Fruit fly (Drosophila melanogaster): ENCODE results near the gene rux.

rux gene

DNA sequence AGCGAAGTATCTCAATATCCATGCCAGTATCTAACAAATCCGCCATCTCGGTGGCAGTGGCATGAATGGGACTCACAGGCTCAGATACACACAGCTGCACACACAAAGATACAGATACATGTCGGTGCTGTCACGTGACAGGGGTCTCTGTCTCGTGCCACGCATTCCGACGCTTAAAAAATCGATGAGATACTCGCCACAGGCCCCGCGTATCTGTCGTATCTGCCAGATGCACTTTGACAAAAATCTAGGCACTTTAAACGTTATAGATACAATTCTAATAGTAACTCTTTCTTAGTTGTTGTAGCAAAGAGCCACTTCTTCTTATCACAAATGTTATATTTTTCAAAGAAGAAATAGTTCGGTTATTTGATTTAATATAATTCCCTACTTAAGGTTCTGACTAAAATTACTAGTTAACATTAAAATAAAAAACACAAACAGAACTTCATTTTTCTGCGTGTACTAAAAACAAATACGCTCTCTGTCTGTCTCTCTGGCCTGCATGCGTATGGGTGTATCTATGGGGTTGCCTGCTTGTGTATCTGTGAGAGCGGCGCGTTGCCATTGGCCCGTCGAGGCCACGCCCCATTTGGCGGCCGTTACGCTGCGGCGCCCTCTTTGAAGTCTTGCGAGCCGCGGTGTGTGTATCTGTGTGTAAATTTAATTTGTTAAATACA is 36.7 kb downstream of the rux start, which contains the start of gene CG4766 (continued):
- no peak for TF ChIP-seq HLH4C (GFP tag; IDR thresholded peaks at IDR 0.05; ENCODE audit: partially characterized antibody)
- TF ChIP-seq CG3281 (GFP tag; optimal IDR thresholded peaks at IDR 0.05), result peak; percentile 70
- peak; percentile 83 for TF ChIP-seq lilli (GFP tag; optimal IDR thresholded peaks at IDR 0.05)
- 0 out of 2 replicates have a peak, but pooled peaks have one; percentile 30 for TF ChIP-seq CG17612 (GFP tag; IDR thresholded peaks at IDR 0.05)
- no peak for TF ChIP-seq pita (GFP tag; optimal IDR thresholded peaks at IDR 0.05)
- peak; percentile 84 for TF ChIP-seq CG6254 (GFP tag; optimal IDR thresholded peaks at IDR 0.05)
- TF ChIP-seq slbo (GFP tag; IDR thresholded peaks at IDR 0.05), result peak; percentile 80
- peak; percentile 72 for TF ChIP-seq HLH54F (GFP tag; optimal IDR thresholded peaks at IDR 0.05)
- peak; percentile 81 for TF ChIP-seq tgo (GFP tag; IDR thresholded peaks at IDR 0.05)
- no peak for TF ChIP-seq unc-4 (GFP tag; IDR thresholded peaks at IDR 0.05; ENCODE audit: partially characterized antibody)
- TF ChIP-seq bab2 (GFP tag; optimal IDR thresholded peaks at IDR 0.05), result peak; percentile 82
- peak; percentile 74 for TF ChIP-seq CG2875 (GFP tag; optimal IDR thresholded peaks at IDR 0.05)
- TF ChIP-seq CG15514 (GFP tag; optimal IDR thresholded peaks at IDR 0.05), result peak; percentile 29
- TF ChIP-seq Poxn (GFP tag; IDR thresholded peaks at IDR 0.05), result no peak
- TF ChIP-seq gfzf (GFP tag; optimal IDR thresholded peaks at IDR 0.05), result no peak
- TF ChIP-seq CG10209 (GFP tag; optimal IDR thresholded peaks at IDR 0.05), result peak; percentile 87
- TF ChIP-seq Side (GFP tag; optimal IDR thresholded peaks at IDR 0.05), result peak; percentile 84
- peak; percentile 74 for TF ChIP-seq CG12219 (GFP tag; optimal IDR thresholded peaks at IDR 0.05)
- TF ChIP-seq tap (tag; optimal IDR thresholded peaks at IDR 0.05), result peak; percentile 79
- peak; percentile 79 for TF ChIP-seq Hmr (GFP tag; optimal IDR thresholded peaks at IDR 0.05)
- TF ChIP-seq Oaz (GFP tag; IDR thresholded peaks at IDR 0.05), result peak; percentile 43; the same call in 1 of the 2 replicates

DNA sequence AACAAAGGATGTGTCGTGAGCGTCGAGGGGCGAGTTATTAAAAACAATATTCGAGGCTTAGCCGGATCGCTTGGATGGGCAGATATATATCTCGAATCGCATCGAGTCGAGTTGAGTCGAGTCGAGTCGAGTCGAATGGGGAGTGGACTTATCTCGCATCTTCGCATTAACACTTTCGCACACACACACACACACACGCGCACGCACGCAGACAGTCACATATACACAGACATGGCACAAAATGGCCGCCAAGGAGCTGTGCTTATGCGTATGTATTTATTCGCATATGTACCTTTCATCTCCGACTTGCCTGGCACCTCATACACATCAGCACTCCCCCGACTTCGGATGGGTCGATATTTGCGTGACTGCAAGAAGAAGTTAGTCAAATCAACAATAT is 39.7 kb downstream of the rux start:
- no peak for TF ChIP-seq CG6791 (GFP tag; IDR thresholded peaks at IDR 0.05; ENCODE audit: partially characterized antibody)
- no peak for TF ChIP-seq gcm2 (GFP tag; optimal IDR thresholded peaks at IDR 0.05)
- peak; percentile 70 for TF ChIP-seq Hr39 (optimal IDR thresholded peaks at IDR 0.05)
- peak; percentile 15 for TF ChIP-seq Med (GFP tag)
- 0 out of 3 replicates have a peak, but pooled peaks have one; percentile 25 for TF ChIP-seq hb (GFP tag; IDR thresholded peaks at IDR 0.05; ENCODE audit: partially characterized antibody)
- peak; percentile 63 for TF ChIP-seq D (optimal IDR thresholded peaks at IDR 0.05)
- no peak for TF ChIP-seq D (GFP tag; optimal IDR thresholded peaks at IDR 0.05)
- peak; percentile 10 for TF ChIP-seq Nf-YC (tag; optimal IDR thresholded peaks at IDR 0.05)
- peak; percentile 35 for TF ChIP-seq cg (GFP tag; optimal IDR thresholded peaks at IDR 0.05)

DNA sequence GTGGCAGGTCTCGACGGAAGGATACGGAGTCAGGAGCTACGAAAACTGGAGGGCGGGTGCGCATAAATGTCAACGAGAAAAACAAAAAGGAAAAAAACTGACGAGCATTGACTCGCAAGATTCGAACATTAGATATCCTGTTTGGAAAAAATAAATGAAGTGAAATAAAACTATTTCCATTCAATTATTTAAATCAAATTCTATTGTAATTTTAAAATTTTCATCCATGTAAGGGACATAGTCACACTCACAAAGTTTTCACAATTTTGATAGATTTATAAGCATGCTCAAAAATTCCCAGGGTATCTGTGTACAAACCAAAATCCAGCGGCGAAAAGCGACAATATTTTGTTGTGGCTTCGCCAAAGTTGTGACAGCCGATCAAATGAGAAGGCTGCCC is 41.6 kb downstream of the rux start:
- TF ChIP-seq zfh1 (GFP tag; IDR thresholded peaks at IDR 0.05), result peak; percentile 46; the same call in 1 of the 3 replicates
- peak; percentile 43; the same call in 1 of the 2 replicates for TF ChIP-seq sim (GFP tag; IDR thresholded peaks at IDR 0.05)
- no peak for TF ChIP-seq seq (GFP tag; IDR thresholded peaks at IDR 0.05)
- no peak for TF ChIP-seq hkb (optimal IDR thresholded peaks at IDR 0.05)
- TF ChIP-seq hkb (GFP tag; IDR thresholded peaks at IDR 0.05), result peak; percentile 63
- TF ChIP-seq CG13775 (GFP tag; optimal IDR thresholded peaks at IDR 0.05), result peak; percentile 27
- TF ChIP-seq CG14710 (tag; optimal IDR thresholded peaks at IDR 0.05), result peak; percentile 33
- peak; percentile 9 for TF ChIP-seq CG5245 (GFP tag; optimal IDR thresholded peaks at IDR 0.05)
- TF ChIP-seq CG31441 (GFP tag; IDR thresholded peaks at IDR 0.05), result peak; percentile 29; the same call in 1 of the 2 replicates
- TF ChIP-seq pan (optimal IDR thresholded peaks at IDR 0.05), result no peak
- TF ChIP-seq pan (GFP tag; optimal IDR thresholded peaks at IDR 0.05 in 1 of 2, IDR thresholded peaks at IDR 0.05 in 1 of 2), result no peak
- TF ChIP-seq CG17359 (tag; optimal IDR thresholded peaks at IDR 0.05), result peak; percentile 30
- TF ChIP-seq HLH3B (GFP tag; IDR thresholded peaks at IDR 0.05), result peak; percentile 39; the same call in 1 of the 2 replicates
- TF ChIP-seq D19B (GFP tag; optimal IDR thresholded peaks at IDR 0.05), result peak; percentile 48
- no peak for TF ChIP-seq tll (GFP tag; optimal IDR thresholded peaks at IDR 0.05)
- peak; percentile 36 for TF ChIP-seq fd96Cb (tag; optimal IDR thresholded peaks at IDR 0.05)
- TF ChIP-seq Asciz (GFP tag; optimal IDR thresholded peaks at IDR 0.05), result no peak
- TF ChIP-seq CG3065 (GFP tag; optimal IDR thresholded peaks at IDR 0.05), result peak; percentile 10
- no peak for TF ChIP-seq wdn (GFP tag; IDR thresholded peaks at IDR 0.05)
- peak; percentile 9 for TF ChIP-seq CG10209 (GFP tag; optimal IDR thresholded peaks at IDR 0.05)

Data from whole organism, embryonic.